Fruit fly (Drosophila melanogaster) whole organism, embryonic: ENCODE measurements around the gene Agxt.

Experiments
- Blimp-1 ChIP-seq: fragments of 200-800 bp; sonication (Bioruptor generic); optimal IDR thresholded peaks from 3 replicates; lab custom pipeline; 2018; ENCODE audit warnings: missing biosample characterization, missing genetic modification characterization, mild to moderate bottlenecking, moderate library complexity, missing genetic modification reagents
- CG16815 ChIP-seq: fragments of 200-800 bp; sonication (Bioruptor generic); optimal IDR thresholded peaks from 3 replicates; lab custom pipeline; 2017; ENCODE audit warnings: missing biosample characterization, mild to moderate bottlenecking, missing genetic modification characterization
- CG2889 ChIP-seq: fragments of 200-800 bp; sonication (Bioruptor generic); IDR thresholded peaks from 3 replicates; pipeline ENCODE4 v1.3.6; 2022; ENCODE audit warnings: missing biosample characterization, missing genetic modification characterization
- CG30431 ChIP-seq: fragments of 200-800 bp; sonication (Bioruptor generic); optimal IDR thresholded peaks from 2 replicates; lab custom pipeline; 2017; ENCODE audit warnings: missing biosample characterization, missing genetic modification characterization
- nau ChIP-seq: fragments of 200-800 bp; sonication (Bioruptor generic); optimal IDR thresholded peaks from 3 replicates; lab custom pipeline; 2017; ENCODE audit warnings: missing biosample characterization, mild to moderate bottlenecking, missing genetic modification characterization, missing genetic modification reagents

DNA sequence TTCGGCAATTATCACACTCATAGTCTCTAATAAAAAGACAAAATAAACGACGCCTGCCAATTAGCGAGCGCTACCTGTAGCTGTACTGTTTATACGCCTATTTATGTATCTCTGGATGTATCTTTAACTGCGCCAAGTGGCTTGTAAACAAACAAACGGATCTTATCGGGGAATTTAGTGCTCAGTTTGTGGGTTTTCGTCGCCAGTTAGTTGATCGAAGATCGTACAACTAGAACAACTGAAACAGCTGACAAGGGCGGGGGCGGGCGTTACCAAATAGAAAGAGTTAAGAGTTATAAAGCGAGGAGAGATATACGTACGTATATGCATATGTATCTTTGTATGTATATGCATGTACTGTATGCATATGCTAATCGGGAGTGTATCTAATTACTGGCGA is 18.2 kb downstream of the Agxt start:
- TF ChIP-seq CG30431 (GFP tag; lab: Kevin White, UChicago) (no peak), nau (GFP tag; lab: Kevin White, UChicago) (no peak), CG2889 (GFP tag; lab: Robert Waterston, UW) (no peak), Blimp-1 (no peak), CG16815 (GFP tag; lab: Kevin White, UChicago) (no peak)
